Fruit fly (Drosophila melanogaster) whole organism, embryonic: ENCODE measurements around the gene CG5171.

Source experiments
- Ada2b ChIP-seq: fragments of 200-800 bp; sonication (Bioruptor generic); IDR thresholded peaks from 2 replicates; pipeline ENCODE4 v1.3.6; 2022; ENCODE audit warnings: missing biosample characterization, missing genetic modification characterization
- Bgb ChIP-seq: fragments of 200-800 bp; sonication (Bioruptor generic); IDR thresholded peaks from 2 replicates; pipeline ENCODE4 v1.3.6; 2022; ENCODE audit warnings: missing biosample characterization, missing genetic modification characterization; ENCODE audit not compliant: partially characterized antibody
- CG11456 ChIP-seq: fragments of 200-800 bp; sonication (Bioruptor generic); IDR thresholded peaks from 3 replicates; pipeline ENCODE4 v1.3.6; 2022; ENCODE audit warnings: missing biosample characterization, missing genetic modification characterization
- CG12299 ChIP-seq: fragments of 200-800 bp; sonication (Bioruptor generic); optimal IDR thresholded peaks from 2 replicates; lab custom pipeline; 2018; ENCODE audit warnings: missing biosample characterization, mild to moderate bottlenecking, missing genetic modification characterization
- CG12659 ChIP-seq: fragments of 200-800 bp; sonication (Bioruptor generic); optimal IDR thresholded peaks from 3 replicates; lab custom pipeline; 2017; ENCODE audit warnings: mild to moderate bottlenecking, missing biosample characterization, missing genetic modification reagents, missing genetic modification characterization
- CG12942 ChIP-seq: fragments of 200-800 bp; sonication (Bioruptor generic); optimal IDR thresholded peaks from 3 replicates; lab custom pipeline; 2016; ENCODE audit warnings: missing biosample characterization, missing genetic modification characterization
- CG13287 ChIP-seq: fragments of 200-800 bp; sonication (Bioruptor generic); IDR thresholded peaks from 2 replicates; pipeline ENCODE4 v1.3.6; 2022; ENCODE audit warnings: missing biosample characterization, missing genetic modification characterization; ENCODE audit not compliant: partially characterized antibody
- CG13296 ChIP-seq: fragments of 200-800 bp; sonication (Bioruptor generic); optimal IDR thresholded peaks from 3 replicates; lab custom pipeline; 2018; ENCODE audit warnings: missing biosample characterization, mild to moderate bottlenecking, missing genetic modification characterization
- CG14441 ChIP-seq: fragments of 200-800 bp; sonication (Bioruptor generic); IDR thresholded peaks from 2 replicates; pipeline ENCODE4 v1.3.6; 2022; ENCODE audit warnings: missing biosample characterization, missing genetic modification characterization
- CG14710 ChIP-seq: fragments of 200-800 bp; sonication (Bioruptor generic); optimal IDR thresholded peaks from 3 replicates; lab custom pipeline; 2019; ENCODE audit warnings: missing biosample characterization, mild to moderate bottlenecking, missing genetic modification characterization, moderate library complexity
- CG18011 ChIP-seq: fragments of 200-800 bp; sonication (Bioruptor generic); optimal IDR thresholded peaks from 2 replicates; lab custom pipeline; 2017; ENCODE audit warnings: missing biosample characterization, missing genetic modification characterization, mild to moderate bottlenecking, moderate library complexity, missing genotype
- CG2199 ChIP-seq: fragments of 200-800 bp; sonication (Bioruptor generic); IDR thresholded peaks from 3 replicates; pipeline ENCODE4 v1.3.6; 2022; ENCODE audit warnings: missing biosample characterization, missing genetic modification characterization
- CG31365 ChIP-seq: fragments of 200-800 bp; sonication (Bioruptor generic); optimal IDR thresholded peaks from 2 replicates; lab custom pipeline; 2018; ENCODE audit warnings: missing biosample characterization, mild to moderate bottlenecking, missing genetic modification characterization
- CG34224 ChIP-seq: fragments of 200-800 bp; sonication (Bioruptor generic); IDR thresholded peaks from 3 replicates; pipeline ENCODE4 v1.3.6; 2022; ENCODE audit warnings: missing biosample characterization, missing genetic modification characterization; ENCODE audit not compliant: partially characterized antibody
- CG34422 ChIP-seq: fragments of 200-800 bp; sonication (Bioruptor generic); IDR thresholded peaks from 3 replicates; pipeline ENCODE4 v1.3.6; 2022; ENCODE audit warnings: missing biosample characterization, missing genetic modification characterization
- CG42726 ChIP-seq: fragments of 200-800 bp; sonication (Bioruptor generic); IDR thresholded peaks from 2 replicates; pipeline ENCODE4 v1.3.6; 2022; ENCODE audit warnings: missing biosample characterization, missing genetic modification characterization; ENCODE audit not compliant: partially characterized antibody
- CG6791 ChIP-seq: fragments of 200-800 bp; sonication (Bioruptor generic); IDR thresholded peaks from 3 replicates; pipeline ENCODE4 v1.3.6; 2022; ENCODE audit warnings: missing biosample characterization, missing genetic modification characterization; ENCODE audit not compliant: partially characterized antibody
- CG8765 ChIP-seq: fragments of 200-800 bp; sonication (Bioruptor generic); IDR thresholded peaks from 2 replicates; pipeline ENCODE4 v1.3.6; 2022; ENCODE audit warnings: missing biosample characterization, missing genetic modification characterization
- CG9437 ChIP-seq: fragments of 200-800 bp; sonication (Bioruptor generic); optimal IDR thresholded peaks from 2 replicates; lab custom pipeline; 2018; ENCODE audit warnings: missing biosample characterization, mild to moderate bottlenecking, missing genetic modification characterization
- CrebB ChIP-seq: fragments of 200-800 bp; sonication (Bioruptor generic); optimal IDR thresholded peaks from 3 replicates; lab custom pipeline; 2018; ENCODE audit warnings: missing biosample characterization, mild to moderate bottlenecking, missing genetic modification characterization
- Doc3 ChIP-seq: fragments of 200-800 bp; sonication (Bioruptor generic); IDR thresholded peaks from 3 replicates; pipeline ENCODE4 v1.3.6; 2022; ENCODE audit warnings: missing biosample characterization, missing genetic modification characterization; ENCODE audit not compliant: partially characterized antibody
- Eip74EF ChIP-seq, 2 experiments: fragments of 200-800 bp in 1 of 2; fragments of >200 bp in 1 of 2; sonication (Bioruptor generic) in 1 of 2; optimal IDR thresholded peaks; 2 replicates each; lab custom pipeline; 2017 to 2019; ENCODE audit warnings: missing biosample characterization in 2 of 2, missing genetic modification characterization in 2 of 2, mild to moderate bottlenecking in 1 of 2, moderate library complexity in 1 of 2
- HLH3B ChIP-seq: fragments of 200-800 bp; sonication (Bioruptor generic); IDR thresholded peaks from 2 replicates; pipeline ENCODE4 v1.3.6; 2022; ENCODE audit warnings: missing biosample characterization, missing genetic modification characterization
- HmgZ ChIP-seq: fragments of 200-800 bp; sonication (Bioruptor generic); optimal IDR thresholded peaks from 2 replicates; lab custom pipeline; 2018; ENCODE audit warnings: missing biosample characterization, mild to moderate bottlenecking, missing genetic modification characterization
- Hmr ChIP-seq: fragments of 200-800 bp; sonication (Bioruptor generic); optimal IDR thresholded peaks from 3 replicates; lab custom pipeline; 2017; ENCODE audit warnings: mild to moderate bottlenecking, missing biosample characterization, missing genetic modification reagents, missing genetic modification characterization
- Jarid2 ChIP-seq: fragments of 200-800 bp; sonication (Bioruptor generic); optimal IDR thresholded peaks from 3 replicates; lab custom pipeline; 2017; ENCODE audit warnings: mild to moderate bottlenecking, missing biosample characterization, missing genetic modification reagents, missing genetic modification characterization
- Lhr ChIP-seq: fragments of 200-800 bp; sonication (Bioruptor generic); optimal IDR thresholded peaks from 3 replicates; lab custom pipeline; 2017; ENCODE audit warnings: mild to moderate bottlenecking, missing biosample characterization, missing genetic modification reagents, missing genetic modification characterization
- MBD-R2 ChIP-seq: fragments of 200-800 bp; sonication (Bioruptor generic); IDR thresholded peaks from 2 replicates; pipeline ENCODE4 v1.3.6; 2022; ENCODE audit warnings: missing biosample characterization, missing genetic modification characterization
- Myb ChIP-seq: fragments of 200-800 bp; sonication (Bioruptor generic); optimal IDR thresholded peaks from 2 replicates; lab custom pipeline; 2016; ENCODE audit warnings: missing biosample characterization, missing genetic modification characterization
- NfI ChIP-seq: fragments of 200-800 bp; sonication (Bioruptor generic); optimal IDR thresholded peaks from 3 replicates; lab custom pipeline; 2018; ENCODE audit warnings: missing biosample characterization, mild to moderate bottlenecking, missing genetic modification characterization, moderate library complexity
- Rfx ChIP-seq: fragments of 200-800 bp; sonication (Bioruptor generic); IDR thresholded peaks from 2 replicates; pipeline ENCODE4 v1.3.6; 2022; ENCODE audit warnings: missing biosample characterization, missing genetic modification characterization
- TFAM ChIP-seq: fragments of 200-800 bp; sonication (Bioruptor generic); optimal IDR thresholded peaks from 2 replicates; lab custom pipeline; 2017; ENCODE audit warnings: missing biosample characterization, missing genetic modification characterization, inconsistent platforms
- Tbp ChIP-seq: fragments of >200 bp; optimal IDR thresholded peaks from 2 replicates; lab custom pipeline; 2018; ENCODE audit warnings: missing biosample characterization, missing genetic modification characterization
- amos ChIP-seq: fragments of 200-800 bp; sonication (Bioruptor generic); IDR thresholded peaks from 2 replicates; pipeline ENCODE4 v1.3.6; 2022; ENCODE audit warnings: missing biosample characterization, missing genetic modification characterization; ENCODE audit not compliant: partially characterized antibody
- ase ChIP-seq: fragments of 200-800 bp; sonication (Bioruptor generic); IDR thresholded peaks from 3 replicates; pipeline ENCODE4 v1.3.6; 2022; ENCODE audit warnings: missing biosample characterization, missing genetic modification characterization
- croc ChIP-seq: fragments of 200-800 bp; sonication (Bioruptor generic); conservative IDR thresholded peaks from 3 replicates; pipeline ENCODE4 v1.3.6; 2022; ENCODE audit warnings: missing biosample characterization, missing genetic modification characterization
- fd64A ChIP-seq: fragments of 200-800 bp; sonication (Bioruptor generic); optimal IDR thresholded peaks from 3 replicates; lab custom pipeline; 2018; ENCODE audit warnings: missing biosample characterization, mild to moderate bottlenecking, missing genetic modification characterization
- gsb-n ChIP-seq: fragments of 200-800 bp; sonication (Bioruptor generic); optimal IDR thresholded peaks from 3 replicates; lab custom pipeline; 2018; ENCODE audit warnings: missing biosample characterization, mild to moderate bottlenecking, missing genetic modification characterization
- ham ChIP-seq: fragments of 200-800 bp; sonication (Bioruptor generic); IDR thresholded peaks from 2 replicates; pipeline ENCODE4 v1.3.6; 2022; ENCODE audit warnings: missing biosample characterization, missing genetic modification characterization
- hb ChIP-seq: fragments of 200-800 bp; sonication (Bioruptor generic); IDR thresholded peaks from 3 replicates; pipeline ENCODE4 v1.3.6; 2022; ENCODE audit warnings: missing biosample characterization, missing genetic modification characterization; ENCODE audit not compliant: partially characterized antibody
- knrl ChIP-seq: fragments of 200-800 bp; sonication (Bioruptor generic); IDR thresholded peaks from 3 replicates; pipeline ENCODE4 v1.3.6; 2022; ENCODE audit warnings: missing biosample characterization, missing genetic modification characterization; ENCODE audit not compliant: partially characterized antibody
- oc ChIP-seq: fragments of 200-800 bp; sonication (Bioruptor generic); optimal IDR thresholded peaks from 2 replicates; lab custom pipeline; 2018; ENCODE audit warnings: missing biosample characterization, mild to moderate bottlenecking, missing genetic modification characterization, moderate library complexity
- otp ChIP-seq: fragments of 200-800 bp; sonication (Bioruptor generic); IDR thresholded peaks from 3 replicates; pipeline ENCODE4, ENCODE4 v1.3.6; 2022; ENCODE audit warnings: missing biosample characterization, missing genetic modification characterization
- pzg ChIP-seq: fragments of 200-800 bp; sonication (Bioruptor generic); optimal IDR thresholded peaks from 3 replicates; lab custom pipeline; 2018; ENCODE audit warnings: missing biosample characterization, mild to moderate bottlenecking, missing genetic modification characterization, moderate library complexity
- stwl ChIP-seq: fragments of 200-800 bp; sonication (Bioruptor generic); optimal IDR thresholded peaks from 3 replicates; lab custom pipeline; 2018; ENCODE audit warnings: missing biosample characterization, mild to moderate bottlenecking, missing genetic modification characterization, moderate library complexity
- trh ChIP-seq: fragments of 200-800 bp; sonication (Bioruptor generic); optimal IDR thresholded peaks from 2 replicates; lab custom pipeline; 2016; ENCODE audit warnings: missing biosample characterization, missing genetic modification characterization
- vnd ChIP-seq: fragments of 200-800 bp; sonication (Bioruptor generic); IDR thresholded peaks from 3 replicates; pipeline ENCODE4 v1.3.6; 2022; ENCODE audit warnings: missing biosample characterization, missing genetic modification characterization; ENCODE audit not compliant: partially characterized antibody
- zen2 ChIP-seq: fragments of 200-800 bp; sonication (Bioruptor generic); IDR thresholded peaks from 3 replicates; pipeline ENCODE4 v1.3.6; 2022; ENCODE audit warnings: missing biosample characterization, missing genetic modification characterization; ENCODE audit not compliant: partially characterized antibody

CG5171 gene

dm6 chr2L:7452093-7452492, 51.0 kb downstream of the CG5171 start:
- peak; percentile 20; the same call in 1 of the 2 replicates for TF ChIP-seq CG14441 (GFP tag; lab: Robert Waterston, UW)
- TF ChIP-seq TFAM: no peak
- TF ChIP-seq amos: 0 out of 2 replicates have a peak, but pooled peaks have one; percentile 25
- TF ChIP-seq Ada2b (GFP tag; lab: Robert Waterston, UW): no peak
- peak; percentile 25 for TF ChIP-seq pzg (GFP tag; lab: Kevin White, UChicago)
- TF ChIP-seq CG13287 (GFP tag; lab: Robert Waterston, UW): peak; percentile 55; the same call in 1 of the 2 replicates
- TF ChIP-seq Hmr: no peak
- TF ChIP-seq CG31365 (tag; lab: Kevin White, UChicago): no peak
- TF ChIP-seq trh (GFP tag; lab: Kevin White, UChicago): no peak
- 0 out of 3 replicates have a peak, but pooled peaks have one; percentile 35 for TF ChIP-seq vnd (GFP tag; lab: Robert Waterston, UW)
- TF ChIP-seq Tbp (GFP tag; lab: Kevin White, UChicago): no peak
- 0 out of 3 replicates have a peak, but pooled peaks have one; percentile 36 for TF ChIP-seq otp (GFP tag; lab: Robert Waterston, UW)
- TF ChIP-seq Rfx (GFP tag; lab: Robert Waterston, UW): peak; percentile 29; the same call in 1 of the 2 replicates
- TF ChIP-seq ham (GFP tag; lab: Robert Waterston, UW): no peak
- peak; percentile 71 for TF ChIP-seq Myb (GFP tag; lab: Kevin White, UChicago)
- TF ChIP-seq oc (tag; lab: Kevin White, UChicago): no peak
- no peak for TF ChIP-seq HmgZ (tag; lab: Kevin White, UChicago)
- peak; percentile 82 for TF ChIP-seq CG2199
- peak; percentile 1 for TF ChIP-seq CG12659 (GFP tag; lab: Kevin White, UChicago)
- TF ChIP-seq CG11456 (GFP tag; lab: Robert Waterston, UW): peak; percentile 31; the same call in 2 of the 3 replicates
- TF ChIP-seq zen2 (GFP tag; lab: Robert Waterston, UW): peak; percentile 47; the same call in 1 of the 3 replicates
- no peak for TF ChIP-seq hb (GFP tag; lab: Robert Waterston, UW)
- peak; percentile 46; the same call in 1 of the 2 replicates for TF ChIP-seq CG42726 (GFP tag; lab: Robert Waterston, UW)
- no peak for TF ChIP-seq Eip74EF (GFP tag; optimal IDR thresholded peaks at IDR 0.05; lab: Kevin White, UChicago)
- TF ChIP-seq knrl (GFP tag; lab: Robert Waterston, UW): peak; percentile 37; the same call in 2 of the 3 replicates
- no peak for TF ChIP-seq gsb-n
- TF ChIP-seq CG18011 (GFP tag; lab: Kevin White, UChicago): peak; percentile 97
- no peak for TF ChIP-seq Doc3
- no peak for TF ChIP-seq CG14710 (tag; lab: Kevin White, UChicago)
- TF ChIP-seq ase (GFP tag; lab: Robert Waterston, UW): peak; percentile 38; the same call in 1 of the 3 replicates
- peak; percentile 62 for TF ChIP-seq Bgb (GFP tag; lab: Robert Waterston, UW)
- no peak for TF ChIP-seq CrebB (tag; lab: Kevin White, UChicago)
- peak; percentile 73 for TF ChIP-seq CG6791 (GFP tag; lab: Robert Waterston, UW)
- no peak for TF ChIP-seq CG12942
- peak; percentile 9 for TF ChIP-seq Lhr (GFP tag; lab: Kevin White, UChicago)
- no peak for TF ChIP-seq NfI (GFP tag; lab: Kevin White, UChicago)
- TF ChIP-seq croc (GFP tag; lab: Robert Waterston, UW): no peak
- no peak for TF ChIP-seq CG8765 (GFP tag; lab: Robert Waterston, UW)
- TF ChIP-seq CG13296 (GFP tag; lab: Kevin White, UChicago): no peak
- peak; percentile 15 for TF ChIP-seq Jarid2 (GFP tag; lab: Kevin White, UChicago)
- TF ChIP-seq HLH3B: no peak
- peak; percentile 97 for TF ChIP-seq stwl
- TF ChIP-seq MBD-R2: 0 out of 2 replicates have a peak, but pooled peaks have one; percentile 47
- TF ChIP-seq CG9437 (GFP tag; lab: Kevin White, UChicago): peak; percentile 99
- no peak for TF ChIP-seq fd64A (GFP tag; lab: Kevin White, UChicago)
- TF ChIP-seq CG12299 (tag; lab: Kevin White, UChicago): no peak
- TF ChIP-seq CG34224 (GFP tag; lab: Robert Waterston, UW): no peak
- 0 out of 3 replicates have a peak, but pooled peaks have one; percentile 35 for TF ChIP-seq CG34422 (GFP tag; lab: Robert Waterston, UW)
